Fruit fly (Drosophila melanogaster): ENCODE measurements around the gene Flo2.
A peak's percentile ranks its signal among the peaks of the same experiment; 100 is the strongest.

Gene Flo2

dm6 chrX:14839047-14839446 is at the start of gene Flo2, which contains the start of gene CG32590 (continued):
- TF ChIP-seq odd (GFP tag; optimal IDR thresholded peaks at IDR 0.05), result no peak
- TF ChIP-seq NfI (GFP tag; optimal IDR thresholded peaks at IDR 0.05), result peak; percentile 66
- peak; percentile 54 for TF ChIP-seq Mes4 (GFP tag; optimal IDR thresholded peaks at IDR 0.05)
- peak; percentile 85 for TF ChIP-seq Dref (GFP tag; IDR thresholded peaks at IDR 0.05)
- TF ChIP-seq Ets97D (GFP tag; optimal IDR thresholded peaks at IDR 0.05), result peak; percentile 72
- no peak for TF ChIP-seq Dfd (GFP tag; optimal IDR thresholded peaks at IDR 0.05)
- TF ChIP-seq CG9797 (GFP tag; optimal IDR thresholded peaks at IDR 0.05), result no peak
- no peak for TF ChIP-seq Hand (GFP tag; optimal IDR thresholded peaks at IDR 0.05)
- TF ChIP-seq abd-A (tag; optimal IDR thresholded peaks at IDR 0.05), result no peak
- TF ChIP-seq CG17385 (GFP tag; optimal IDR thresholded peaks at IDR 0.05), result peak; percentile 58
- no peak for TF ChIP-seq CG12769 (tag; optimal IDR thresholded peaks at IDR 0.05)
- peak; percentile 71; the same call in 1 of the 3 replicates for TF ChIP-seq otp (GFP tag; IDR thresholded peaks at IDR 0.05)
- TF ChIP-seq btn (GFP tag; optimal IDR thresholded peaks at IDR 0.05), result no peak
- TF ChIP-seq NC2α (GFP tag; optimal IDR thresholded peaks at IDR 0.05), result peak; percentile 24
- no peak; the same call in 1 of the 2 replicates for TF ChIP-seq GATAe (GFP tag; conservative IDR thresholded peaks at IDR 0.05)
- 0 out of 2 replicates have a peak, but pooled peaks have one; percentile 28 for TF ChIP-seq CG17612 (GFP tag; IDR thresholded peaks at IDR 0.05)
- peak; percentile 71 for TF ChIP-seq az2 (GFP tag; optimal IDR thresholded peaks at IDR 0.05)
- peak; percentile 97 for TF ChIP-seq Doc3 (GFP tag; IDR thresholded peaks at IDR 0.05; ENCODE audit: partially characterized antibody)
- TF ChIP-seq Nf-YA (GFP tag; IDR thresholded peaks at IDR 0.05), result peak; percentile 71; the same call in 1 of the 2 replicates
- TF ChIP-seq wek (GFP tag; optimal IDR thresholded peaks at IDR 0.05), result no peak
- TF ChIP-seq CG13123 (GFP tag; optimal IDR thresholded peaks at IDR 0.05), result peak; percentile 31
- TF ChIP-seq Opbp (GFP tag; IDR thresholded peaks at IDR 0.05; ENCODE audit: partially characterized antibody), result peak; percentile 88
- TF ChIP-seq ap (GFP tag; IDR thresholded peaks at IDR 0.05), result peak; percentile 66; the same call in 1 of the 2 replicates
- peak; percentile 68 for TF ChIP-seq grau (tag; optimal IDR thresholded peaks at IDR 0.05)
- TF ChIP-seq CG18599 (GFP tag; optimal IDR thresholded peaks at IDR 0.05), result peak; percentile 74
- no peak for TF ChIP-seq usp (GFP tag; optimal IDR thresholded peaks at IDR 0.05)
- TF ChIP-seq gsb (GFP tag; IDR thresholded peaks at IDR 0.05), result 0 out of 2 replicates have a peak, but pooled peaks have one; percentile 25
- no peak for TF ChIP-seq en (GFP tag; optimal IDR thresholded peaks at IDR 0.05)

- TF ChIP-seq Elba2 (GFP tag; optimal IDR thresholded peaks at IDR 0.05) (no peak), CG18599 (GFP tag; optimal IDR thresholded peaks at IDR 0.05) (peak; percentile 36), CG3281 (GFP tag; optimal IDR thresholded peaks at IDR 0.05) (peak; percentile 16), gcm (GFP tag; optimal IDR thresholded peaks at IDR 0.05) (no peak), caup (GFP tag; optimal IDR thresholded peaks at IDR 0.05; ENCODE audit: severe bottlenecking) (peak; percentile 10), CG8281 (tag; optimal IDR thresholded peaks at IDR 0.05) (peak; percentile 98), lab (GFP tag; optimal IDR thresholded peaks at IDR 0.05) (peak; percentile 22), Hmr (GFP tag; optimal IDR thresholded peaks at IDR 0.05) (peak; percentile 18)
Observed at dm6 chrX:14802611-14803110, 36.5 kb upstream of the Flo2 start.

- TF ChIP-seq prd (optimal IDR thresholded peaks at IDR 0.05) (no peak), prd (GFP tag; IDR thresholded peaks at IDR 0.05) (peak; percentile 24; the same call in 1 of the 3 replicates), B-H1 (GFP tag; IDR thresholded peaks at IDR 0.05) (no peak), CG11085 (GFP tag; IDR thresholded peaks at IDR 0.05) (no peak), Dp (GFP tag; optimal IDR thresholded peaks at IDR 0.05) (no peak), CG17359 (tag; optimal IDR thresholded peaks at IDR 0.05) (peak; percentile 18), Xrp1 (GFP tag; IDR thresholded peaks at IDR 0.05) (peak; percentile 46), Xbp1 (GFP tag; optimal IDR thresholded peaks at IDR 0.05) (no peak), CG33213 (GFP tag; optimal IDR thresholded peaks at IDR 0.05) (no peak), tgo (GFP tag; IDR thresholded peaks at IDR 0.05) (no peak), grau (tag; optimal IDR thresholded peaks at IDR 0.05) (peak; percentile 68), cato (GFP tag; optimal IDR thresholded peaks at IDR 0.05; ENCODE audit: borderline replicate concordance) (no peak), CG11247 (GFP tag; IDR thresholded peaks at IDR 0.05) (no peak), ATbp (GFP tag; optimal IDR thresholded peaks at IDR 0.05) (peak; percentile 52), Blimp-1 (GFP tag; optimal IDR thresholded peaks at IDR 0.05) (peak; percentile 49)
Observed at dm6 chrX:14805646-14806045, 33.5 kb upstream of the Flo2 start.
